Fruit fly (Drosophila melanogaster): Measurements from ENCODE around the gene CG5039.

Gene CG5039

dm6 chr3R:25680528-25680927 is 2.0 kb downstream of the CG5039 start, which contains the start of the genes CG4743 and Idh3g (continued):
- TF ChIP-seq CG18599 (GFP tag; optimal IDR thresholded peaks at IDR 0.05): peak; percentile 98
- peak; percentile 96 for TF ChIP-seq cato (GFP tag; optimal IDR thresholded peaks at IDR 0.05; ENCODE audit: borderline replicate concordance)
- TF ChIP-seq CG3065 (GFP tag; optimal IDR thresholded peaks at IDR 0.05): peak; percentile 88
- no peak for TF ChIP-seq gfzf (GFP tag; optimal IDR thresholded peaks at IDR 0.05)
- peak; percentile 97 for TF ChIP-seq Spps (tag; optimal IDR thresholded peaks at IDR 0.05)
- TF ChIP-seq bcd (GFP tag; optimal IDR thresholded peaks at IDR 0.05): peak; percentile 96
- peak; percentile 97 for TF ChIP-seq CG1233 (GFP tag; optimal IDR thresholded peaks at IDR 0.05)
- no peak for TF ChIP-seq Lpt (GFP tag; optimal IDR thresholded peaks at IDR 0.05)
- peak; percentile 23 for TF ChIP-seq zf30C (GFP tag; optimal IDR thresholded peaks at IDR 0.05)
- peak; percentile 99 for TF ChIP-seq gem (tag; optimal IDR thresholded peaks at IDR 0.05)
- peak; percentile 97 for TF ChIP-seq az2 (GFP tag; optimal IDR thresholded peaks at IDR 0.05)
- peak; percentile 42 for TF ChIP-seq BEAF-32 (GFP tag; optimal IDR thresholded peaks at IDR 0.05)
- TF ChIP-seq MESR4 (GFP tag; optimal IDR thresholded peaks at IDR 0.05): peak; percentile 71
- TF ChIP-seq CG13775 (GFP tag; optimal IDR thresholded peaks at IDR 0.05): peak; percentile 98
- TF ChIP-seq Xbp1 (GFP tag; optimal IDR thresholded peaks at IDR 0.05): peak; percentile 97
- peak; percentile 86 for TF ChIP-seq Elba2 (GFP tag; optimal IDR thresholded peaks at IDR 0.05)
- TF ChIP-seq PHDP (tag; optimal IDR thresholded peaks at IDR 0.05): peak; percentile 99
- peak in 1 of 2 experiments; percentile 71 for TF ChIP-seq tll (GFP tag; optimal IDR thresholded peaks at IDR 0.05)
- TF ChIP-seq Vsx1 (GFP tag; optimal IDR thresholded peaks at IDR 0.05): peak; percentile 94
- TF ChIP-seq CG9609 (GFP tag; optimal IDR thresholded peaks at IDR 0.05): peak; percentile 59
- no peak for TF ChIP-seq cg (GFP tag; optimal IDR thresholded peaks at IDR 0.05)
- TF ChIP-seq CG14014 (GFP tag; IDR thresholded peaks at IDR 0.05): peak; percentile 96
- peak; percentile 84 for TF ChIP-seq ro (GFP tag; IDR thresholded peaks at IDR 0.05)
- TF ChIP-seq D19A (tag; optimal IDR thresholded peaks at IDR 0.05): peak; percentile 95
- peak; percentile 95 for TF ChIP-seq odd (GFP tag; optimal IDR thresholded peaks at IDR 0.05)
- TF ChIP-seq CG18262 (tag; optimal IDR thresholded peaks at IDR 0.05): peak; percentile 98
- TF ChIP-seq CG17361 (GFP tag; IDR thresholded peaks at IDR 0.05): peak; percentile 98
- TF ChIP-seq oc (tag; optimal IDR thresholded peaks at IDR 0.05): peak; percentile 97
- peak; percentile 91 for TF ChIP-seq NFAT (GFP tag; IDR thresholded peaks at IDR 0.05)
- peak; percentile 62 for TF ChIP-seq CG7786 (GFP tag; optimal IDR thresholded peaks at IDR 0.05)
- TF ChIP-seq NC2β (GFP tag; optimal IDR thresholded peaks at IDR 0.05): peak; percentile 71
- peak; percentile 71 for TF ChIP-seq CG1647 (GFP tag; optimal IDR thresholded peaks at IDR 0.05)
- peak; percentile 88 for TF ChIP-seq CG11456 (GFP tag; IDR thresholded peaks at IDR 0.05)
- peak; percentile 97 for TF ChIP-seq fd3F (GFP tag; optimal IDR thresholded peaks at IDR 0.05)
- TF ChIP-seq CG18764 (GFP tag; optimal IDR thresholded peaks at IDR 0.05): peak; percentile 94
- peak; percentile 81 for TF ChIP-seq wek (GFP tag; optimal IDR thresholded peaks at IDR 0.05)
- peak; percentile 90 for TF ChIP-seq trh (GFP tag; optimal IDR thresholded peaks at IDR 0.05)
- peak; percentile 96 for TF ChIP-seq chm (GFP tag; IDR thresholded peaks at IDR 0.05)
- peak; percentile 99 for TF ChIP-seq vvl (GFP tag; IDR thresholded peaks at IDR 0.05)
- TF ChIP-seq CG12236 (GFP tag; optimal IDR thresholded peaks at IDR 0.05): peak; percentile 53
- peak; percentile 93 for TF ChIP-seq CG6683 (GFP tag; optimal IDR thresholded peaks at IDR 0.05)
- TF ChIP-seq CG43689 (GFP tag; IDR thresholded peaks at IDR 0.05): peak; percentile 91
- TF ChIP-seq scrt (GFP tag; optimal IDR thresholded peaks at IDR 0.05): peak; percentile 93
- TF ChIP-seq salm (tag; optimal IDR thresholded peaks at IDR 0.05): peak; percentile 97
- TF ChIP-seq repo (GFP tag; optimal IDR thresholded peaks at IDR 0.05): peak; percentile 64
- TF ChIP-seq CG3407 (GFP tag; optimal IDR thresholded peaks at IDR 0.05): peak; percentile 93
- peak; percentile 96 for TF ChIP-seq Med (GFP tag)
- peak; percentile 91 for TF ChIP-seq CG11723 (GFP tag; optimal IDR thresholded peaks at IDR 0.05)
- peak; percentile 88 for TF ChIP-seq Ravus (GFP tag; IDR thresholded peaks at IDR 0.05)
- TF ChIP-seq Xrp1 (GFP tag; IDR thresholded peaks at IDR 0.05): peak; percentile 98
- TF ChIP-seq Ssrp (tag; optimal IDR thresholded peaks at IDR 0.05): peak; percentile 97

All from whole organism, embryonic.